Fruit fly (Drosophila melanogaster) whole organism, adult: ENCODE data around the gene wg.

Source experiments
- CG11617 ChIP-seq: fragments of 200-800 bp; sonication (Bioruptor generic); optimal IDR thresholded peaks from 2 replicates; lab custom pipeline; 2017; ENCODE audit warnings: mild to moderate bottlenecking, missing biosample characterization, missing genetic modification reagents, missing genetic modification characterization
- CG12768 ChIP-seq: fragments of 200-800 bp; sonication (Bioruptor generic); optimal IDR thresholded peaks from 2 replicates; lab custom pipeline; 2017; ENCODE audit warnings: missing biosample characterization, missing genetic modification characterization, mild to moderate bottlenecking, moderate library complexity, missing genetic modification reagents
- CG14711 ChIP-seq: fragments of 200-800 bp; sonication (Bioruptor generic); optimal IDR thresholded peaks from 2 replicates; lab custom pipeline; 2018; ENCODE audit warnings: missing biosample characterization, mild to moderate bottlenecking, missing genetic modification characterization, moderate library complexity
- CG1620 ChIP-seq: fragments of 200-800 bp; sonication (Bioruptor generic); optimal IDR thresholded peaks from 2 replicates; lab custom pipeline; 2016; ENCODE audit warnings: missing biosample characterization, missing genetic modification characterization
- CG33017 ChIP-seq: fragments of 200-800 bp; sonication (Bioruptor generic); optimal IDR thresholded peaks from 2 replicates; lab custom pipeline; 2018; ENCODE audit warnings: missing biosample characterization, mild to moderate bottlenecking, missing genetic modification characterization, moderate library complexity
- CG5204 ChIP-seq: fragments of 200-800 bp; sonication (Bioruptor generic); optimal IDR thresholded peaks from 2 replicates; lab custom pipeline; 2016; ENCODE audit warnings: missing biosample characterization, missing genetic modification characterization
- CG7045 ChIP-seq: fragments of 200-800 bp; sonication (Bioruptor generic); optimal IDR thresholded peaks from 2 replicates; lab custom pipeline; 2017; ENCODE audit warnings: missing biosample characterization, mild to moderate bottlenecking, missing genetic modification characterization
- CG7101 ChIP-seq: fragments of 200-800 bp; sonication (Bioruptor generic); optimal IDR thresholded peaks from 2 replicates; lab custom pipeline; 2018; ENCODE audit warnings: missing biosample characterization, mild to moderate bottlenecking, missing genetic modification characterization, moderate library complexity
- Clk ChIP-seq: fragments of 200-800 bp; sonication (Bioruptor generic); optimal IDR thresholded peaks from 2 replicates; lab custom pipeline; 2017; ENCODE audit warnings: missing biosample characterization, missing genetic modification characterization
- Crg-1 ChIP-seq: fragments of 200-800 bp; sonication (Bioruptor generic); optimal IDR thresholded peaks from 2 replicates; lab custom pipeline; 2016; ENCODE audit warnings: missing biosample characterization, missing genetic modification characterization
- Hr96 ChIP-seq: fragments of 200-800 bp; sonication (Bioruptor generic); optimal IDR thresholded peaks from 2 replicates; lab custom pipeline; 2016; ENCODE audit warnings: missing biosample characterization, missing genetic modification characterization
- Mnt ChIP-seq: fragments of 200-800 bp; sonication (Bioruptor generic); optimal IDR thresholded peaks from 2 replicates; lab custom pipeline; 2016; ENCODE audit warnings: missing biosample characterization, mild to moderate bottlenecking, missing genetic modification characterization
- bab1 ChIP-seq: fragments of 200-800 bp; sonication (Bioruptor generic); optimal IDR thresholded peaks from 3 replicates; lab custom pipeline; 2019; ENCODE audit warnings: missing biosample characterization, mild to moderate bottlenecking, missing genetic modification characterization, moderate library complexity
- cic ChIP-seq: fragments of 200-800 bp; sonication (Bioruptor generic); optimal IDR thresholded peaks from 2 replicates; lab custom pipeline; 2017; ENCODE audit warnings: missing biosample characterization, mild to moderate bottlenecking, missing genetic modification characterization, moderate library complexity
- cnc ChIP-seq, 2 experiments: fragments of >200 bp; optimal IDR thresholded peaks; 2 replicates each; lab custom pipeline; 2017
- kay ChIP-seq: fragments of 200-800 bp; sonication (Bioruptor generic); peaks from one replicate; lab custom pipeline; 2016; ENCODE audit warnings: missing biosample characterization, missing genetic modification characterization, borderline replicate concordance
- ovo ChIP-seq: fragments of 200-800 bp; sonication (Bioruptor generic); optimal IDR thresholded peaks from 2 replicates; lab custom pipeline; 2016; ENCODE audit warnings: missing biosample characterization, missing genetic modification characterization
- pad ChIP-seq: fragments of 200-800 bp; sonication (Bioruptor generic); optimal IDR thresholded peaks from 3 replicates; lab custom pipeline; 2017; ENCODE audit warnings: missing biosample characterization, missing genetic modification characterization, mild to moderate bottlenecking, moderate library complexity, missing genetic modification reagents
- tj ChIP-seq: fragments of 200-800 bp; sonication (Bioruptor generic); optimal IDR thresholded peaks from 3 replicates; lab custom pipeline; 2017; ENCODE audit warnings: missing biosample characterization, mild to moderate bottlenecking, missing genetic modification characterization, moderate library complexity
- toe ChIP-seq: fragments of 200-800 bp; sonication (Bioruptor generic); optimal IDR thresholded peaks from 2 replicates; lab custom pipeline; 2016; ENCODE audit warnings: missing biosample characterization, missing genetic modification characterization

The wg gene

DNA sequence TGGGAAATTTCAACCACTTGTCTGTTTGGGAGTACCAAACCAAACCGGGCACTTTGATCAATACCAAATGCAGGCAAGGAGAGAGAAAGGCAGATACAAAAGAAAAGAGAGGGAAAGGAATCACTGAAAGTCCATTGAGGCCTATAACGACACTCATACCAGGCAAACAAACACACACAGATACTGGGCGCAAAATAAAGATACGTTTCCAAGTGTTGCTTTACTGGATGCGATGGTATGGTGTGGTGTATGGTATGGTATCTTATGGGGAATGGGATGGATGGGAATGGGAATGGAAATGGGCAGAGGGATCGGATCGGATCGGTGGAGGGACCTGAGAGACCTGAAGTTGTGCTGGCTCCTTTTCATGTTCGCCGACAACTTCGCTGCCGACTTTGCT, 33.2 kb downstream of the wg start:
- TF ChIP-seq CG12768 (GFP tag; lab: Kevin White, UChicago) = no peak
- no peak for TF ChIP-seq Crg-1 (GFP tag; lab: Kevin White, UChicago)
- TF ChIP-seq cnc (optimal IDR thresholded peaks at IDR 0.05; lab: Kevin White, UChicago) = no peak
- no peak for TF ChIP-seq bab1 (GFP tag; lab: Kevin White, UChicago)
- no peak for TF ChIP-seq pad
- no peak for TF ChIP-seq CG1620 (GFP tag; lab: Kevin White, UChicago)
- no peak for TF ChIP-seq CG7045 (GFP tag; lab: Kevin White, UChicago)
- TF ChIP-seq CG33017 (tag; lab: Kevin White, UChicago) = no peak

- no peak for TF ChIP-seq CG1620 (GFP tag; lab: Kevin White, UChicago)
- no peak for TF ChIP-seq Mnt (GFP tag; lab: Kevin White, UChicago)
- TF ChIP-seq CG7101 (tag; lab: Kevin White, UChicago) = no peak
- TF ChIP-seq CG7045 (GFP tag; lab: Kevin White, UChicago) = no peak
- TF ChIP-seq Crg-1 (GFP tag; lab: Kevin White, UChicago) = no peak
- TF ChIP-seq CG11617 (GFP tag; lab: Kevin White, UChicago) = no peak
- TF ChIP-seq kay = no peak
- TF ChIP-seq pad = no peak
- no peak for TF ChIP-seq CG14711 (tag; lab: Kevin White, UChicago)
- TF ChIP-seq cic (GFP tag; lab: Kevin White, UChicago) = no peak
- TF ChIP-seq CG5204 (GFP tag; lab: Kevin White, UChicago) = no peak
- no peak for TF ChIP-seq Clk
Observed at dm6 chr2L:7352775-7353187, 45.8 kb downstream of the wg start.

dm6 chr2L:7358008-7358582, 51.1 kb downstream of the wg start:
- TF ChIP-seq Clk (no peak), CG12768 (GFP tag; lab: Kevin White, UChicago) (no peak), CG11617 (GFP tag; lab: Kevin White, UChicago) (no peak), CG7101 (tag; lab: Kevin White, UChicago) (no peak), Crg-1 (GFP tag; lab: Kevin White, UChicago) (no peak), cic (GFP tag; lab: Kevin White, UChicago) (no peak), Mnt (GFP tag; lab: Kevin White, UChicago) (no peak), bab1 (GFP tag; lab: Kevin White, UChicago) (no peak), cnc (optimal IDR thresholded peaks at IDR 0.05; lab: Kevin White, UChicago) (no peak), ovo (GFP tag; lab: Kevin White, UChicago) (no peak), Hr96 (GFP tag; lab: Kevin White, UChicago) (no peak), CG1620 (GFP tag; lab: Kevin White, UChicago) (no peak)

DNA sequence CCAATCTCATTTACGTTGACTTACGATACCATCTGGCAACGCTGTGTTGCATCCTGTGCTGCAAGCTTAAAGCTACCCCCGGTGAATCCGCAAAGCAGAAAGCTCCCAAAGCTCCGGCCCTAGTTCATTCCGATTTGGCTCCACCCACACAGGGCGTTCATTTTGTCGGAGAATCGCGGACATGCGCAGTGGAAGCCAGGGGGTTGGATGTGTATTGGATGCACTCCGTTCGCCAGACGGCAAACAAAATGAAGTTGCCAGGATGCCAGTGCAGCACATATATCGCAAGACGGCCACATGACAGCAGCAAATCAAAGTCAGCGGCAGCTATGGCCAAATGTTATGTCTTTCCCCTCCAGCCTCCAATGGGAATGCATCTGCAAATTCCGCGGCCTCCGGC, 51.8 kb downstream of the wg start:
- TF ChIP-seq CG5204 (GFP tag; lab: Kevin White, UChicago) (no peak), kay (no peak), toe (GFP tag; lab: Kevin White, UChicago) (no peak), CG14711 (tag; lab: Kevin White, UChicago) (no peak), ovo (GFP tag; lab: Kevin White, UChicago) (no peak), Hr96 (GFP tag; lab: Kevin White, UChicago) (no peak), CG7045 (GFP tag; lab: Kevin White, UChicago) (no peak), CG11617 (GFP tag; lab: Kevin White, UChicago) (no peak), CG33017 (tag; lab: Kevin White, UChicago) (no peak), cic (GFP tag; lab: Kevin White, UChicago) (no peak), Crg-1 (GFP tag; lab: Kevin White, UChicago) (no peak), CG1620 (GFP tag; lab: Kevin White, UChicago) (no peak), Clk (no peak), tj (GFP tag; lab: Kevin White, UChicago) (no peak), CG7101 (tag; lab: Kevin White, UChicago) (no peak)

- no peak for TF ChIP-seq pad
- no peak for TF ChIP-seq cnc (optimal IDR thresholded peaks at IDR 0.05; lab: Kevin White, UChicago)
- no peak for TF ChIP-seq toe (GFP tag; lab: Kevin White, UChicago)
- TF ChIP-seq ovo (GFP tag; lab: Kevin White, UChicago) = no peak
- no peak for TF ChIP-seq bab1 (GFP tag; lab: Kevin White, UChicago)
- no peak for TF ChIP-seq CG33017 (tag; lab: Kevin White, UChicago)
- no peak for TF ChIP-seq Hr96 (GFP tag; lab: Kevin White, UChicago)
- no peak for TF ChIP-seq cic (GFP tag; lab: Kevin White, UChicago)
- no peak for TF ChIP-seq CG5204 (GFP tag; lab: Kevin White, UChicago)
- no peak for TF ChIP-seq Mnt (GFP tag; lab: Kevin White, UChicago)
- TF ChIP-seq Clk = no peak
- TF ChIP-seq CG14711 (tag; lab: Kevin White, UChicago) = no peak
- TF ChIP-seq Crg-1 (GFP tag; lab: Kevin White, UChicago) = no peak
- no peak for TF ChIP-seq tj (GFP tag; lab: Kevin White, UChicago)
- no peak for TF ChIP-seq CG7045 (GFP tag; lab: Kevin White, UChicago)
- TF ChIP-seq kay = no peak
Observed at dm6 chr2L:7363079-7363478, 56.1 kb downstream of the wg start, which contains the start of gene Wnt10. Gene Wnt10 (plus strand): TSS chr2L:7363379.
